Worm (Caenorhabditis elegans) whole organism, L1 larva: ENCODE data around the gene mfsd-13.2.

Experiments
- dpl-1 ChIP-seq, 3 experiments: fragments of 150-350 bp in 2 of 3; sonication (generic microtip) in 1 of 3; optimal IDR thresholded peaks; 2 replicates each; lab custom pipeline; 2014 to 2017; ENCODE audit warnings: missing biosample characterization in 3 of 3, missing genetic modification characterization in 3 of 3, missing genetic modification reagents in 3 of 3
- efl-3 ChIP-seq: fragments of 200-800 bp; sonication (Bioruptor generic); optimal IDR thresholded peaks from 2 replicates; lab custom pipeline; 2018; ENCODE audit warnings: mild to moderate bottlenecking, missing genetic modification characterization, missing compliant biosample characterization
- egl-27 ChIP-seq, 2 experiments: fragments of 150-350 bp in 1 of 2; sonication (generic microtip); optimal IDR thresholded peaks; 3 replicates each; lab custom pipeline; 2017 to 2018; ENCODE audit warnings: missing biosample characterization in 2 of 2, missing genetic modification characterization in 2 of 2, missing genetic modification reagents in 2 of 2
- elt-3 ChIP-seq, 6 experiments: fragments of 150-350 bp in 1 of 6; sonication (generic microtip); optimal IDR thresholded peaks; 2 replicates each; lab custom pipeline; 2017 to 2018; ENCODE audit warnings: missing biosample characterization in 6 of 6, missing genetic modification characterization in 6 of 6, inconsistent platforms in 1 of 6
- fkh-10 ChIP-seq: sonication (generic microtip); optimal IDR thresholded peaks from 2 replicates; lab custom pipeline; 2017; ENCODE audit warnings: missing biosample characterization, missing genetic modification reagents, missing genetic modification characterization
- jun-1 ChIP-seq: fragments of 150-350 bp; optimal IDR thresholded peaks from 2 replicates; lab custom pipeline; 2014; ENCODE audit warnings: missing biosample characterization, missing genetic modification reagents, missing genetic modification characterization
- lin-13 ChIP-seq: fragments of 150-350 bp; optimal IDR thresholded peaks from 2 replicates; lab custom pipeline; 2014; ENCODE audit warnings: missing biosample characterization, missing genetic modification reagents, missing genetic modification characterization
- mab-9 ChIP-seq: fragments of 200-800 bp; sonication (Bioruptor generic); IDR thresholded peaks from 2 replicates; pipeline ENCODE4 v1.3.6; 2022; ENCODE audit warnings: missing genetic modification reagents, missing genetic modification characterization, missing compliant biosample characterization
- nhr-19 ChIP-seq: fragments of 200-800 bp; sonication (Bioruptor generic); conservative IDR thresholded peaks from 2 replicates; pipeline ENCODE4 v1.3.6; 2022; ENCODE audit warnings: missing genetic modification characterization, missing compliant biosample characterization
- nhr-237 ChIP-seq: fragments of 150-350 bp; optimal IDR thresholded peaks from 2 replicates; lab custom pipeline; 2014; ENCODE audit warnings: missing biosample characterization, missing genetic modification characterization
- snpc-4 ChIP-seq: fragments of 150-350 bp; optimal IDR thresholded peaks from 2 replicates; lab custom pipeline; 2014; ENCODE audit warnings: missing biosample characterization, missing genetic modification characterization
- unc-62 ChIP-seq: fragments of 150-350 bp; optimal IDR thresholded peaks from 2 replicates; lab custom pipeline; 2014; ENCODE audit warnings: missing biosample characterization, missing genetic modification reagents, missing genetic modification characterization
- zip-4 ChIP-seq: fragments of 200-800 bp; sonication (Bioruptor generic); optimal IDR thresholded peaks from 2 replicates; lab custom pipeline; 2018; ENCODE audit warnings: mild to moderate bottlenecking, missing genetic modification characterization, moderate library complexity, missing compliant biosample characterization
- ztf-11 ChIP-seq, 2 experiments: sonication (generic microtip); optimal IDR thresholded peaks; 2 replicates each; lab custom pipeline; 2016 to 2017; ENCODE audit warnings: missing genetic modification characterization in 2 of 2, missing biosample characterization in 1 of 2, missing compliant biosample characterization in 1 of 2

ce11 chrII:7115638-7116037, 50.0 kb downstream of the mfsd-13.2 start, which contains the start of gene cutl-5:
- no peak for TF ChIP-seq fkh-10 (GFP tag; lab: Kevin White, UChicago)
- no peak for TF ChIP-seq zip-4 (GFP tag; lab: Kevin White, UChicago)
- no peak for TF ChIP-seq lin-13 (GFP tag; lab: Kevin White, UChicago)
- TF ChIP-seq nhr-19 (GFP tag; lab: Robert Waterston, UW) = no peak
- TF ChIP-seq ztf-11 (tag; optimal IDR thresholded peaks at IDR 0.05; lab: Kevin White, UChicago) = no peak
- TF ChIP-seq nhr-237 (tag; lab: Kevin White, UChicago) = no peak
- no peak for TF ChIP-seq unc-62 (GFP tag; lab: Kevin White, UChicago)
- TF ChIP-seq snpc-4 (tag; lab: Kevin White, UChicago) = no peak
- no peak for TF ChIP-seq jun-1 (tag; lab: Kevin White, UChicago)
- no peak for TF ChIP-seq efl-3 (GFP tag; lab: Kevin White, UChicago)
- no peak for TF ChIP-seq mab-9 (GFP tag; lab: Robert Waterston, UW)
- TF ChIP-seq elt-3 (tag; optimal IDR thresholded peaks at IDR 0.05; lab: Kevin White, UChicago) = no peak
- no peak for TF ChIP-seq dpl-1 (GFP tag; optimal IDR thresholded peaks at IDR 0.05; lab: Kevin White, UChicago)
- TF ChIP-seq egl-27 (tag; optimal IDR thresholded peaks at IDR 0.05; lab: Kevin White, UChicago) = no peak
